Worm (Caenorhabditis elegans) whole organism, L4 larva: ENCODE results near the gene bath-44.

ENCODE experiments used
- skn-1 ChIP-seq: fragments of 150-350 bp; optimal IDR thresholded peaks from 2 replicates; lab custom pipeline; 2014; ENCODE audit warnings: missing biosample characterization, missing genetic modification characterization
- ztf-11 ChIP-seq: fragments of 150-350 bp; optimal IDR thresholded peaks from 2 replicates; lab custom pipeline; 2014; ENCODE audit warnings: missing biosample characterization, missing genetic modification characterization

DNA sequence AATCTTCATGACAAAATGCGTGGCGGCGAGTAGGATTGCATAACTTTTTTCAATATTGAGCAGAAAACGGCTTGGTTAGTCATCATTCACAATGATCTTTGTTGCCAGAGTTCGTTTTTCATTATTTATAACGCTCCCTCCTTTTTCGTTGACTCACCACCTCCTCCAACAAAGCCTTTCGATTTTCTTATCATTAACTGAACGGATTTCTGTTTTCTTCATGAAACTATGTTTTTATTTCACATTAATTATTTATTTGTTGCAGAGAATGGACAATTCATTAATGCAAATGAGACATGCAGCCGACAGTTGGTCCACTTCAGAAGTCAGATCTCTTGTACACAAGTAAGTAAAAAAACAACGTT is at the start of gene bath-44:
- TF ChIP-seq ztf-11 (tag; lab: Kevin White, UChicago), result no peak
- no peak for TF ChIP-seq skn-1 (tag; lab: Kevin White, UChicago)
